Fruit fly (Drosophila melanogaster): ENCODE data around the gene Rab6.

Rab6 gene

dm6 chr2L:12115809-12116208, 6.9 kb upstream of the Rab6 start:
- TF ChIP-seq fd96Ca (GFP tag; IDR thresholded peaks at IDR 0.05): no peak
- TF ChIP-seq CG14655 (GFP tag; optimal IDR thresholded peaks at IDR 0.05): peak; percentile 53
- TF ChIP-seq CG8301 (tag; optimal IDR thresholded peaks at IDR 0.05): peak; percentile 23

- TF ChIP-seq CG4496 (GFP tag; IDR thresholded peaks at IDR 0.05) (no peak), rn (GFP tag; IDR thresholded peaks at IDR 0.05) (no peak), CG13204 (GFP tag; optimal IDR thresholded peaks at IDR 0.05) (no peak), CG10348 (GFP tag; IDR thresholded peaks at IDR 0.05) (no peak)
These were observed 5.2 kb upstream of the Rab6 start, which contains the start of gene CG17211 for dm6 chr2L:12114159-12114558. Gene CG17211, plus strand, starts transcription at chr2L:12114360.

dm6 chr2L:12112943-12113557, 4.1 kb upstream of the Rab6 start:
- TF ChIP-seq fd96Ca (GFP tag; IDR thresholded peaks at IDR 0.05) (no peak), CG8159 (tag; optimal IDR thresholded peaks at IDR 0.05) (peak; percentile 28), Snoo (tag; optimal IDR thresholded peaks at IDR 0.05) (peak; percentile 26)

- TF ChIP-seq CG8159 (tag; optimal IDR thresholded peaks at IDR 0.05) (no peak), CG32121 (GFP tag; IDR thresholded peaks at IDR 0.05) (no peak), CG12605 (GFP tag; IDR thresholded peaks at IDR 0.05) (no peak), CG10348 (GFP tag; IDR thresholded peaks at IDR 0.05) (no peak), CG34367 (tag; optimal IDR thresholded peaks at IDR 0.05) (no peak), CG14655 (GFP tag; optimal IDR thresholded peaks at IDR 0.05) (no peak), Ets98B (GFP tag; IDR thresholded peaks at IDR 0.05) (no peak), fd96Ca (GFP tag; IDR thresholded peaks at IDR 0.05) (no peak), D1 (tag; optimal IDR thresholded peaks at IDR 0.05) (no peak), gl (tag; optimal IDR thresholded peaks at IDR 0.05) (no peak), CG8301 (tag; optimal IDR thresholded peaks at IDR 0.05) (no peak), Pif1A (GFP tag; optimal IDR thresholded peaks at IDR 0.05) (no peak), rn (GFP tag; IDR thresholded peaks at IDR 0.05) (no peak), Snoo (tag; optimal IDR thresholded peaks at IDR 0.05) (no peak), CG15710 (tag; optimal IDR thresholded peaks at IDR 0.05) (no peak), CG4496 (GFP tag; IDR thresholded peaks at IDR 0.05) (no peak), EcR (GFP tag; optimal IDR thresholded peaks at IDR 0.05) (no peak)
These were observed 1.9 kb upstream of the Rab6 start, which contains the start of gene Phae2 for dm6 chr2L:12110810-12111209. Gene Phae2, plus strand, starts transcription at chr2L:12111110.

dm6 chr2L:12107087-12107486, 1.8 kb downstream of the Rab6 start:
- TF ChIP-seq Snoo (tag; optimal IDR thresholded peaks at IDR 0.05) (no peak), CG34367 (tag; optimal IDR thresholded peaks at IDR 0.05) (no peak), CG32121 (GFP tag; IDR thresholded peaks at IDR 0.05) (no peak), CG12605 (GFP tag; IDR thresholded peaks at IDR 0.05) (no peak), Ets98B (GFP tag; IDR thresholded peaks at IDR 0.05) (no peak), D1 (tag; optimal IDR thresholded peaks at IDR 0.05) (no peak), CG4496 (GFP tag; IDR thresholded peaks at IDR 0.05) (no peak), CG10348 (GFP tag; IDR thresholded peaks at IDR 0.05) (no peak), CG17806 (tag; optimal IDR thresholded peaks at IDR 0.05) (no peak), CG9948 (tag; optimal IDR thresholded peaks at IDR 0.05) (no peak), gl (tag; optimal IDR thresholded peaks at IDR 0.05) (no peak), fd96Ca (GFP tag; IDR thresholded peaks at IDR 0.05) (no peak), Pif1B (GFP tag; optimal IDR thresholded peaks at IDR 0.05) (no peak), EcR (GFP tag; optimal IDR thresholded peaks at IDR 0.05) (no peak), CG14655 (GFP tag; optimal IDR thresholded peaks at IDR 0.05) (no peak), CG8301 (tag; optimal IDR thresholded peaks at IDR 0.05) (no peak), Pif1A (GFP tag; optimal IDR thresholded peaks at IDR 0.05) (no peak), CG13204 (GFP tag; optimal IDR thresholded peaks at IDR 0.05) (no peak), rn (GFP tag; IDR thresholded peaks at IDR 0.05) (no peak), CG15710 (tag; optimal IDR thresholded peaks at IDR 0.05) (no peak)

dm6 chr2L:12103231-12104210, 5.4 kb downstream of the Rab6 start, which contains the start of the genes Patsas and ThrRS:
Gene Patsas, minus strand, starts transcription at chr2L:12103285.
Gene ThrRS, plus strand, starts transcription at chr2L:12103751.
- peak; percentile 81 for TF ChIP-seq CG17806 (tag; optimal IDR thresholded peaks at IDR 0.05)
- TF ChIP-seq CG13204 (GFP tag; optimal IDR thresholded peaks at IDR 0.05): no peak
- TF ChIP-seq Pif1A (GFP tag; optimal IDR thresholded peaks at IDR 0.05): no peak
- peak; percentile 76 for TF ChIP-seq Snoo (tag; optimal IDR thresholded peaks at IDR 0.05)
- peak; percentile 38; the same call in 2 of the 3 replicates for TF ChIP-seq fd96Ca (GFP tag; IDR thresholded peaks at IDR 0.05)
- TF ChIP-seq CG32121 (GFP tag; IDR thresholded peaks at IDR 0.05): peak; percentile 80; the same call in 1 of the 2 replicates
- peak; percentile 82 for TF ChIP-seq CG8159 (tag; optimal IDR thresholded peaks at IDR 0.05)
- peak; percentile 92 for TF ChIP-seq CG4496 (GFP tag; IDR thresholded peaks at IDR 0.05)
- no peak for TF ChIP-seq EcR (GFP tag; optimal IDR thresholded peaks at IDR 0.05)
- peak; percentile 60 for TF ChIP-seq CG10348 (GFP tag; IDR thresholded peaks at IDR 0.05)
- TF ChIP-seq rn (GFP tag; IDR thresholded peaks at IDR 0.05): peak; percentile 65
- TF ChIP-seq CG34367 (tag; optimal IDR thresholded peaks at IDR 0.05): peak; percentile 74
- TF ChIP-seq Pif1B (GFP tag; optimal IDR thresholded peaks at IDR 0.05): no peak
- no peak for TF ChIP-seq CG14655 (GFP tag; optimal IDR thresholded peaks at IDR 0.05)
- TF ChIP-seq gl (tag; optimal IDR thresholded peaks at IDR 0.05): no peak
- peak; percentile 80 for TF ChIP-seq CG15710 (tag; optimal IDR thresholded peaks at IDR 0.05)
- no peak for TF ChIP-seq D1 (tag; optimal IDR thresholded peaks at IDR 0.05)
- TF ChIP-seq CG12605 (GFP tag; IDR thresholded peaks at IDR 0.05): peak; percentile 71
- TF ChIP-seq CG8301 (tag; optimal IDR thresholded peaks at IDR 0.05): peak; percentile 73
- peak; percentile 87 for TF ChIP-seq Ets98B (GFP tag; IDR thresholded peaks at IDR 0.05)
- TF ChIP-seq CG9948 (tag; optimal IDR thresholded peaks at IDR 0.05): peak; percentile 80
